ENCODE assay signal across 1 fruit fly cellular context in the genomic region with DNA sequence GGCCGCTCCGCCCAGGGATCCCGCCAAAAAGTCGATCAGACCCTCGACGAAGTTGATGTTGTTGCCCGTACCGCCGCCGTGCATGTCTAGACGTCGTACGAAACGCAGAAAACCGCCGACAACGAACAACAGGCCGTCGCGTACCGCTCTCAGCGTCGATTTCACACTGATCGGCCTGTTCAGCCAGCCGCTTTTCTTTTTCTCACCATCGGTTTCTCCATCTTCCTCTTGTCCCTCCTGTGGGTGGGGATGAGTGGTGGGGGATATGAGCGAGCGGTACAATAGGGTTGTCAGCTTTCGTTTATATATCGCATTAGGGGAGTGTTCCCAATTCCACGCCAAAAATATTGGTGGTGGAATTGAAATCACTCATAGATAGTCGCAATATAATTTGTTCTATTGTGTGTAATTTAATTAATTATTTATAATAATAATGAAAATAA.
TF ChIP-seq lines count a peak whose summit lies in the region.

No protein-coding gene starts in this region.

TF ChIP-seq in whole organism, embryonic, 481 proteins besides CTCF, POLR2A, EP300 and RAD21 (continued from another document and continues in another):
- TF ChIP-seq Lim3 (GFP tag; IDR thresholded peaks at IDR 0.05; lab: Robert Waterston, UW) (no peak), ara (GFP tag; IDR thresholded peaks at IDR 0.05; lab: Robert Waterston, UW) (no peak), CG7372 (GFP tag; IDR thresholded peaks at IDR 0.05; lab: Robert Waterston, UW) (no peak), CG4854 (GFP tag; optimal IDR thresholded peaks at IDR 0.05; lab: Kevin White, UChicago) (no peak), otp (GFP tag; IDR thresholded peaks at IDR 0.05; lab: Robert Waterston, UW) (no peak), pfk (GFP tag; optimal IDR thresholded peaks at IDR 0.05; lab: Kevin White, UChicago) (no peak), CHES-1-like (GFP tag; optimal IDR thresholded peaks at IDR 0.05; lab: Kevin White, UChicago) (no peak), CG2712 (tag; optimal IDR thresholded peaks at IDR 0.05; lab: Kevin White, UChicago) (peak; percentile 49), NK7.1 (GFP tag; optimal IDR thresholded peaks at IDR 0.05; lab: Kevin White, UChicago) (no peak), CG4424 (GFP tag; optimal IDR thresholded peaks at IDR 0.05; lab: Kevin White, UChicago) (peak; percentile 31), klu (GFP tag; IDR thresholded peaks at IDR 0.05; lab: Robert Waterston, UW) (peak; percentile 24; the same call in 1 of the 2 replicates), HLHmδ (GFP tag; optimal IDR thresholded peaks at IDR 0.05; lab: Kevin White, UChicago) (no peak), bigmax (GFP tag; optimal IDR thresholded peaks at IDR 0.05; lab: Kevin White, UChicago) (no peak), CG2120 (GFP tag; optimal IDR thresholded peaks at IDR 0.05; lab: Kevin White, UChicago) (peak; percentile 44), Aef1 (GFP tag; IDR thresholded peaks at IDR 0.05; lab: Robert Waterston, UW) (peak; percentile 51), CG4707 (GFP tag; optimal IDR thresholded peaks at IDR 0.05; lab: Kevin White, UChicago) (no peak), psq (GFP tag; optimal IDR thresholded peaks at IDR 0.05; lab: Kevin White, UChicago) (no peak), tin (GFP tag; optimal IDR thresholded peaks at IDR 0.05; lab: Kevin White, UChicago) (peak; percentile 48), NC2β (GFP tag; optimal IDR thresholded peaks at IDR 0.05; lab: Kevin White, UChicago) (no peak), Dip3 (GFP tag; optimal IDR thresholded peaks at IDR 0.05; lab: Kevin White, UChicago) (no peak), gt (GFP tag; IDR thresholded peaks at IDR 0.05; lab: Robert Waterston, UW) (no peak), Lhr (GFP tag; optimal IDR thresholded peaks at IDR 0.05; lab: Kevin White, UChicago) (no peak), CG32767 (GFP tag; IDR thresholded peaks at IDR 0.05; lab: Robert Waterston, UW) (no peak), Optix (GFP tag; IDR thresholded peaks at IDR 0.05; lab: Robert Waterston, UW) (no peak), Eip74EF (GFP tag; optimal IDR thresholded peaks at IDR 0.05; lab: Kevin White, UChicago) (no peak), sr (GFP tag; IDR thresholded peaks at IDR 0.05; lab: Robert Waterston, UW) (no peak), Chrac-16 (GFP tag; optimal IDR thresholded peaks at IDR 0.05; lab: Kevin White, UChicago) (peak; percentile 27), CG17802 (tag; optimal IDR thresholded peaks at IDR 0.05; lab: Kevin White, UChicago) (no peak), al (GFP tag; IDR thresholded peaks at IDR 0.05; lab: Robert Waterston, UW) (peak; percentile 36; the same call in 1 of the 2 replicates), CG12219 (GFP tag; optimal IDR thresholded peaks at IDR 0.05; lab: Kevin White, UChicago) (no peak), Sry-β (GFP tag; optimal IDR thresholded peaks at IDR 0.05; lab: Kevin White, UChicago) (peak; percentile 14), Dip2 (GFP tag; IDR thresholded peaks at IDR 0.05; lab: Robert Waterston, UW) (no peak), CG17612 (GFP tag; IDR thresholded peaks at IDR 0.05; lab: Robert Waterston, UW) (no peak), Gsc (GFP tag; IDR thresholded peaks at IDR 0.05; lab: Robert Waterston, UW) (no peak), h (optimal IDR thresholded peaks at IDR 0.05; lab: Kevin White, UChicago) (no peak), CG11696 (GFP tag; IDR thresholded peaks at IDR 0.05; lab: Robert Waterston, UW) (no peak), CG4328 (GFP tag; optimal IDR thresholded peaks at IDR 0.05; lab: Kevin White, UChicago) (peak; percentile 4), nerfin-1 (tag; optimal IDR thresholded peaks at IDR 0.05; lab: Kevin White, UChicago) (no peak), CG12104 (GFP tag; optimal IDR thresholded peaks at IDR 0.05; lab: Kevin White, UChicago) (no peak), Dref (GFP tag; IDR thresholded peaks at IDR 0.05; lab: Robert Waterston, UW) (peak; percentile 55), CG6175 (GFP tag; IDR thresholded peaks at IDR 0.05; lab: Robert Waterston, UW) (0 out of 3 replicates have a peak, but pooled peaks have one; percentile 44), row (GFP tag; IDR thresholded peaks at IDR 0.05; lab: Robert Waterston, UW) (peak; percentile 86), nau (GFP tag; optimal IDR thresholded peaks at IDR 0.05; lab: Kevin White, UChicago) (no peak), Six4 (GFP tag; optimal IDR thresholded peaks at IDR 0.05; lab: Kevin White, UChicago) (peak; percentile 33), p53 (GFP tag; optimal IDR thresholded peaks at IDR 0.05; lab: Kevin White, UChicago) (no peak), cato (GFP tag; optimal IDR thresholded peaks at IDR 0.05; lab: Kevin White, UChicago; ENCODE audit: borderline replicate concordance) (peak; percentile 34), lilli (GFP tag; optimal IDR thresholded peaks at IDR 0.05; lab: Kevin White, UChicago) (peak; percentile 31), Camta (GFP tag; optimal IDR thresholded peaks at IDR 0.05; lab: Kevin White, UChicago) (no peak), Hsf (GFP tag; optimal IDR thresholded peaks at IDR 0.05; lab: Kevin White, UChicago) (no peak), run (tag; optimal IDR thresholded peaks at IDR 0.05; lab: Kevin White, UChicago) (no peak), unc-4 (GFP tag; IDR thresholded peaks at IDR 0.05; lab: Robert Waterston, UW; ENCODE audit: partially characterized antibody) (no peak), CG2199 (GFP tag; IDR thresholded peaks at IDR 0.05; lab: Robert Waterston, UW) (no peak), CG13123 (GFP tag; optimal IDR thresholded peaks at IDR 0.05; lab: Kevin White, UChicago) (no peak), fu2 (GFP tag; optimal IDR thresholded peaks at IDR 0.05; lab: Kevin White, UChicago) (no peak), dpn (GFP tag; optimal IDR thresholded peaks at IDR 0.05; lab: Kevin White, UChicago) (peak in 1 of 2 experiments; percentile 40), MESR4 (GFP tag; optimal IDR thresholded peaks at IDR 0.05; lab: Kevin White, UChicago) (no peak), CG4360 (GFP tag; IDR thresholded peaks at IDR 0.05; lab: Robert Waterston, UW) (0 out of 2 replicates have a peak, but pooled peaks have one; percentile 39), Fer2 (tag; optimal IDR thresholded peaks at IDR 0.05; lab: Kevin White, UChicago) (no peak), ato (GFP tag; IDR thresholded peaks at IDR 0.05; lab: Robert Waterston, UW; ENCODE audit: partially characterized antibody) (no peak), CG13424 (tag; optimal IDR thresholded peaks at IDR 0.05; lab: Kevin White, UChicago) (peak; percentile 39), Adf1 (GFP tag; IDR thresholded peaks at IDR 0.05; lab: Robert Waterston, UW) (no peak), Sin3A (optimal IDR thresholded peaks at IDR 0.05; lab: Kevin White, UChicago) (no peak), CG6689 (GFP tag; IDR thresholded peaks at IDR 0.05; lab: Robert Waterston, UW) (no peak), trh (GFP tag; optimal IDR thresholded peaks at IDR 0.05; lab: Kevin White, UChicago) (no peak), amos (GFP tag; IDR thresholded peaks at IDR 0.05; lab: Robert Waterston, UW; ENCODE audit: partially characterized antibody) (peak; percentile 50), MTF-1 (GFP tag; optimal IDR thresholded peaks at IDR 0.05; lab: Kevin White, UChicago; ENCODE audit: borderline replicate concordance) (peak; percentile 22), Asciz (GFP tag; optimal IDR thresholded peaks at IDR 0.05; lab: Kevin White, UChicago) (no peak), Meics (GFP tag; optimal IDR thresholded peaks at IDR 0.05; lab: Kevin White, UChicago) (peak; percentile 42), Myb (GFP tag; optimal IDR thresholded peaks at IDR 0.05; lab: Kevin White, UChicago) (no peak), vnd (GFP tag; IDR thresholded peaks at IDR 0.05; lab: Robert Waterston, UW; ENCODE audit: partially characterized antibody) (no peak), da (GFP tag; optimal IDR thresholded peaks at IDR 0.05; lab: Kevin White, UChicago) (no peak), CG31441 (GFP tag; IDR thresholded peaks at IDR 0.05; lab: Robert Waterston, UW) (no peak; the same call in 1 of the 2 replicates), C15 (GFP tag; IDR thresholded peaks at IDR 0.05; lab: Robert Waterston, UW) (no peak), chm (GFP tag; IDR thresholded peaks at IDR 0.05; lab: Robert Waterston, UW) (no peak), CG17186 (GFP tag; optimal IDR thresholded peaks at IDR 0.05; lab: Kevin White, UChicago) (no peak), Sox102F (GFP tag; optimal IDR thresholded peaks at IDR 0.05; lab: Kevin White, UChicago) (peak; percentile 42), luna (GFP tag; optimal IDR thresholded peaks at IDR 0.05; lab: Kevin White, UChicago) (no peak), Antp (GFP tag; optimal IDR thresholded peaks at IDR 0.05; lab: Kevin White, UChicago) (peak; percentile 6), CG34422 (GFP tag; IDR thresholded peaks at IDR 0.05; lab: Robert Waterston, UW) (peak; percentile 55; the same call in 2 of the 3 replicates), CG11723 (GFP tag; optimal IDR thresholded peaks at IDR 0.05; lab: Kevin White, UChicago) (peak; percentile 10), CG7839 (tag; optimal IDR thresholded peaks at IDR 0.05; lab: Kevin White, UChicago) (peak; percentile 46), CG15073 (GFP tag; optimal IDR thresholded peaks at IDR 0.05; lab: Kevin White, UChicago) (no peak), abd-A (tag; optimal IDR thresholded peaks at IDR 0.05; lab: Kevin White, UChicago) (no peak), CG6765 (GFP tag; optimal IDR thresholded peaks at IDR 0.05; lab: Kevin White, UChicago) (peak; percentile 32), Neu2 (GFP tag; optimal IDR thresholded peaks at IDR 0.05; lab: Kevin White, UChicago; ENCODE audit: borderline replicate concordance) (no peak), ap (GFP tag; IDR thresholded peaks at IDR 0.05; lab: Robert Waterston, UW) (no peak), NfI (GFP tag; optimal IDR thresholded peaks at IDR 0.05; lab: Kevin White, UChicago) (peak; percentile 39), CG14965 (GFP tag; optimal IDR thresholded peaks at IDR 0.05; lab: Kevin White, UChicago; ENCODE audit: borderline replicate concordance) (no peak), CG1832 (GFP tag; optimal IDR thresholded peaks at IDR 0.05; lab: Kevin White, UChicago) (no peak), CG10209 (GFP tag; optimal IDR thresholded peaks at IDR 0.05; lab: Kevin White, UChicago) (peak; percentile 45), Fer3 (tag; optimal IDR thresholded peaks at IDR 0.05; lab: Kevin White, UChicago) (peak; percentile 40), tx (GFP tag; optimal IDR thresholded peaks at IDR 0.05; lab: Kevin White, UChicago) (no peak), CG33557 (GFP tag; optimal IDR thresholded peaks at IDR 0.05; lab: Kevin White, UChicago) (no peak), ERR (GFP tag; optimal IDR thresholded peaks at IDR 0.05; lab: Kevin White, UChicago) (no peak), fd3F (GFP tag; optimal IDR thresholded peaks at IDR 0.05; lab: Kevin White, UChicago) (peak; percentile 4), CG5180 (GFP tag; optimal IDR thresholded peaks at IDR 0.05; lab: Kevin White, UChicago) (no peak), bsh (GFP tag; optimal IDR thresholded peaks at IDR 0.05; lab: Kevin White, UChicago) (peak in 1 of 2 experiments; percentile 31), ham (GFP tag; IDR thresholded peaks at IDR 0.05; lab: Robert Waterston, UW) (no peak), CG30403 (GFP tag; optimal IDR thresholded peaks at IDR 0.05; lab: Kevin White, UChicago) (peak; percentile 52), CG14860 (GFP tag; IDR thresholded peaks at IDR 0.05; lab: Robert Waterston, UW; ENCODE audit: partially characterized antibody) (no peak), shn (GFP tag; optimal IDR thresholded peaks at IDR 0.05; lab: Kevin White, UChicago) (no peak), Ada2b (GFP tag; IDR thresholded peaks at IDR 0.05; lab: Robert Waterston, UW) (peak; percentile 7; the same call in 1 of the 2 replicates), usp (GFP tag; optimal IDR thresholded peaks at IDR 0.05; lab: Kevin White, UChicago) (no peak), CG14050 (GFP tag; IDR thresholded peaks at IDR 0.05; lab: Robert Waterston, UW) (no peak), Hr3 (GFP tag; optimal IDR thresholded peaks at IDR 0.05; lab: Kevin White, UChicago) (peak; percentile 48), CG12769 (tag; optimal IDR thresholded peaks at IDR 0.05; lab: Kevin White, UChicago) (peak; percentile 65), schlank (tag; optimal IDR thresholded peaks at IDR 0.05; lab: Kevin White, UChicago) (no peak), sens (GFP tag; lab: Kevin White, UChicago) (peak; percentile 69), ewg (GFP tag; optimal IDR thresholded peaks at IDR 0.05; lab: Kevin White, UChicago) (no peak), cwo (GFP tag; optimal IDR thresholded peaks at IDR 0.05; lab: Kevin White, UChicago) (no peak), D (optimal IDR thresholded peaks at IDR 0.05; lab: Kevin White, UChicago) (no peak), D (GFP tag; optimal IDR thresholded peaks at IDR 0.05; lab: Kevin White, UChicago) (peak; percentile 31), Stat92E (GFP tag; optimal IDR thresholded peaks at IDR 0.05; lab: Kevin White, UChicago) (no peak), CG2116 (GFP tag; optimal IDR thresholded peaks at IDR 0.05; lab: Kevin White, UChicago) (peak; percentile 27), mirr (GFP tag; optimal IDR thresholded peaks at IDR 0.05; lab: Kevin White, UChicago) (no peak), Spps (tag; optimal IDR thresholded peaks at IDR 0.05; lab: Kevin White, UChicago) (no peak), Doc3 (GFP tag; IDR thresholded peaks at IDR 0.05; lab: Robert Waterston, UW; ENCODE audit: partially characterized antibody) (no peak), ab (GFP tag; optimal IDR thresholded peaks at IDR 0.05; lab: Kevin White, UChicago) (no peak), kah (GFP tag; optimal IDR thresholded peaks at IDR 0.05; lab: Kevin White, UChicago) (no peak), eyg (GFP tag; optimal IDR thresholded peaks at IDR 0.05; lab: Kevin White, UChicago) (no peak), jigr1 (GFP tag; IDR thresholded peaks at IDR 0.05; lab: Robert Waterston, UW) (no peak), bcd (GFP tag; optimal IDR thresholded peaks at IDR 0.05; lab: Kevin White, UChicago) (peak; percentile 44), CG18011 (GFP tag; optimal IDR thresholded peaks at IDR 0.05; lab: Kevin White, UChicago) (no peak), Mrtf (GFP tag; IDR thresholded peaks at IDR 0.05; lab: Robert Waterston, UW) (peak; percentile 23; the same call in 1 of the 3 replicates), CG18764 (GFP tag; optimal IDR thresholded peaks at IDR 0.05; lab: Kevin White, UChicago) (peak; percentile 3), CG1602 (GFP tag; optimal IDR thresholded peaks at IDR 0.05; lab: Kevin White, UChicago) (peak; percentile 59), Hand (GFP tag; optimal IDR thresholded peaks at IDR 0.05; lab: Kevin White, UChicago) (no peak), CG14441 (GFP tag; IDR thresholded peaks at IDR 0.05; lab: Robert Waterston, UW) (peak; percentile 56), gcm2 (GFP tag; optimal IDR thresholded peaks at IDR 0.05; lab: Kevin White, UChicago) (no peak)
